Fruit fly (Drosophila melanogaster) whole organism, embryonic: ENCODE results near the gene CG43229.
A peak's percentile ranks its signal among the peaks of the same experiment; 100 is the strongest.

ENCODE experiments used
- Atf3 ChIP-seq: fragments of 200-800 bp; sonication (Bioruptor generic); optimal IDR thresholded peaks from 3 replicates; lab custom pipeline; 2016; ENCODE audit warnings: missing biosample characterization, missing genetic modification characterization
- CG10147 ChIP-seq: fragments of 200-800 bp; sonication (Bioruptor generic); optimal IDR thresholded peaks from 2 replicates; lab custom pipeline; 2019; ENCODE audit warnings: missing biosample characterization, mild to moderate bottlenecking, missing genetic modification characterization, moderate library complexity
- CG10462 ChIP-seq: fragments of 200-800 bp; sonication (Bioruptor generic); optimal IDR thresholded peaks from 2 replicates; lab custom pipeline; 2016; ENCODE audit warnings: missing biosample characterization, missing genetic modification characterization
- CG11504 ChIP-seq: fragments of 200-800 bp; sonication (Bioruptor generic); optimal IDR thresholded peaks from 3 replicates; lab custom pipeline; 2019; ENCODE audit warnings: missing biosample characterization, mild to moderate bottlenecking, missing genetic modification characterization, moderate library complexity
- CG11560 ChIP-seq: fragments of 200-800 bp; sonication (Bioruptor generic); IDR thresholded peaks from 3 replicates; pipeline ENCODE4 v1.3.6; 2022; ENCODE audit warnings: missing biosample characterization, missing genetic modification characterization
- CG12104 ChIP-seq: fragments of 200-800 bp; sonication (Bioruptor generic); optimal IDR thresholded peaks from 3 replicates; lab custom pipeline; 2016; ENCODE audit warnings: missing biosample characterization, missing genetic modification characterization
- CG12659 ChIP-seq: fragments of 200-800 bp; sonication (Bioruptor generic); optimal IDR thresholded peaks from 3 replicates; lab custom pipeline; 2017; ENCODE audit warnings: mild to moderate bottlenecking, missing biosample characterization, missing genetic modification reagents, missing genetic modification characterization
- CG13123 ChIP-seq: fragments of 200-800 bp; sonication (Bioruptor generic); optimal IDR thresholded peaks from 2 replicates; lab custom pipeline; 2016; ENCODE audit warnings: missing biosample characterization, missing genetic modification characterization
- CG13424 ChIP-seq: fragments of 200-800 bp; sonication (Bioruptor generic); optimal IDR thresholded peaks from 2 replicates; lab custom pipeline; 2019; ENCODE audit warnings: missing biosample characterization, mild to moderate bottlenecking, missing genetic modification characterization, moderate library complexity
- CG13624 ChIP-seq: fragments of 200-800 bp; sonication (Bioruptor generic); optimal IDR thresholded peaks from 2 replicates; lab custom pipeline; 2016; ENCODE audit warnings: missing biosample characterization, missing genetic modification characterization
- CG15011 ChIP-seq: fragments of 200-800 bp; sonication (Bioruptor generic); optimal IDR thresholded peaks from 3 replicates; lab custom pipeline; 2018; ENCODE audit warnings: missing biosample characterization, mild to moderate bottlenecking, missing genetic modification characterization
- CG1602 ChIP-seq: fragments of 200-800 bp; sonication (Bioruptor generic); optimal IDR thresholded peaks from 3 replicates; lab custom pipeline; 2016; ENCODE audit warnings: missing biosample characterization, missing genetic modification characterization
- CG16815 ChIP-seq: fragments of 200-800 bp; sonication (Bioruptor generic); optimal IDR thresholded peaks from 3 replicates; lab custom pipeline; 2017; ENCODE audit warnings: missing biosample characterization, mild to moderate bottlenecking, missing genetic modification characterization
- CG17361 ChIP-seq: fragments of 200-800 bp; sonication (Bioruptor generic); IDR thresholded peaks from 3 replicates; pipeline ENCODE4 v1.3.6; 2022; ENCODE audit warnings: missing biosample characterization, missing genetic modification characterization
- CG18011 ChIP-seq: fragments of 200-800 bp; sonication (Bioruptor generic); optimal IDR thresholded peaks from 2 replicates; lab custom pipeline; 2017; ENCODE audit warnings: missing biosample characterization, missing genetic modification characterization, mild to moderate bottlenecking, moderate library complexity, missing genotype
- CG3065 ChIP-seq: fragments of 200-800 bp; sonication (Bioruptor generic); optimal IDR thresholded peaks from 2 replicates; lab custom pipeline; 2016; ENCODE audit warnings: missing biosample characterization, missing genetic modification characterization
- CG31441 ChIP-seq: fragments of 200-800 bp; sonication (Bioruptor generic); IDR thresholded peaks from 2 replicates; pipeline ENCODE4 v1.3.6; 2022; ENCODE audit warnings: missing biosample characterization, missing genetic modification characterization
- CG4854 ChIP-seq: fragments of 200-800 bp; sonication (Bioruptor generic); optimal IDR thresholded peaks from 2 replicates; lab custom pipeline; 2016; ENCODE audit warnings: missing biosample characterization, missing genetic modification characterization, inconsistent platforms
- CG5245 ChIP-seq: fragments of 200-800 bp; sonication (Bioruptor generic); optimal IDR thresholded peaks from 3 replicates; lab custom pipeline; 2016; ENCODE audit warnings: missing biosample characterization, missing genetic modification characterization
- CG8478 ChIP-seq: fragments of >200 bp; optimal IDR thresholded peaks from 2 replicates; lab custom pipeline; 2018
- CG9215 ChIP-seq: fragments of 200-800 bp; sonication (Bioruptor generic); IDR thresholded peaks from 2 replicates; pipeline ENCODE4 v1.3.6; 2022; ENCODE audit warnings: missing biosample characterization, missing genetic modification characterization
- CHES-1-like ChIP-seq: fragments of 200-800 bp; sonication (Bioruptor generic); optimal IDR thresholded peaks from 2 replicates; lab custom pipeline; 2016; ENCODE audit warnings: missing biosample characterization, missing genetic modification characterization
- Camta ChIP-seq: fragments of 200-800 bp; sonication (Bioruptor generic); optimal IDR thresholded peaks from 2 replicates; lab custom pipeline; 2016; ENCODE audit warnings: missing biosample characterization, missing genetic modification characterization
- CrebB ChIP-seq: fragments of 200-800 bp; sonication (Bioruptor generic); optimal IDR thresholded peaks from 3 replicates; lab custom pipeline; 2018; ENCODE audit warnings: missing biosample characterization, mild to moderate bottlenecking, missing genetic modification characterization
- Dll ChIP-seq: fragments of 200-800 bp; sonication (Bioruptor generic); IDR thresholded peaks from 4 replicates; pipeline ENCODE4 v1.3.6; 2022; ENCODE audit warnings: missing biosample characterization, missing genetic modification characterization; ENCODE audit not compliant: partially characterized antibody
- ERR ChIP-seq: fragments of 200-800 bp; sonication (Bioruptor generic); optimal IDR thresholded peaks from 2 replicates; lab custom pipeline; 2016; ENCODE audit warnings: missing biosample characterization, missing genetic modification characterization
- Eip74EF ChIP-seq, 2 experiments: fragments of 200-800 bp in 1 of 2; fragments of >200 bp in 1 of 2; sonication (Bioruptor generic) in 1 of 2; optimal IDR thresholded peaks; 2 replicates each; lab custom pipeline; 2017 to 2019; ENCODE audit warnings: missing biosample characterization in 2 of 2, missing genetic modification characterization in 2 of 2, mild to moderate bottlenecking in 1 of 2, moderate library complexity in 1 of 2
- HHEX ChIP-seq: fragments of 200-800 bp; sonication (Bioruptor generic); optimal IDR thresholded peaks from 3 replicates; lab custom pipeline; 2017; ENCODE audit warnings: missing biosample characterization, mild to moderate bottlenecking, missing genetic modification characterization, missing genetic modification reagents
- Hey ChIP-seq: fragments of 200-800 bp; sonication (Bioruptor generic); optimal IDR thresholded peaks from 3 replicates; lab custom pipeline; 2018; ENCODE audit warnings: missing biosample characterization, mild to moderate bottlenecking, missing genetic modification characterization
- Max ChIP-seq: fragments of 200-800 bp; sonication (Bioruptor generic); optimal IDR thresholded peaks from 2 replicates; lab custom pipeline; 2016; ENCODE audit warnings: missing biosample characterization, mild to moderate bottlenecking, missing genetic modification characterization
- NfI ChIP-seq: fragments of 200-800 bp; sonication (Bioruptor generic); optimal IDR thresholded peaks from 3 replicates; lab custom pipeline; 2018; ENCODE audit warnings: missing biosample characterization, mild to moderate bottlenecking, missing genetic modification characterization, moderate library complexity
- Rx ChIP-seq: fragments of 200-800 bp; sonication (Bioruptor generic); IDR thresholded peaks from 2 replicates; pipeline ENCODE4 v1.3.6; 2022; ENCODE audit warnings: missing biosample characterization, missing genetic modification characterization
- Trl ChIP-seq, 3 experiments: fragments of >200 bp in 2 of 3; fragments of 200-800 bp in 1 of 3; sonication (Bioruptor generic) in 1 of 3; optimal IDR thresholded peaks; 2 replicates in 1 of 3; 3 replicates in 2 of 3; lab custom pipeline; 2016 to 2017; ENCODE audit warnings: missing biosample characterization in 1 of 3, missing genetic modification characterization in 1 of 3
- Xrp1 ChIP-seq: fragments of 200-800 bp; sonication (Bioruptor generic); IDR thresholded peaks from 2 replicates; pipeline ENCODE4 v1.3.6; 2022; ENCODE audit warnings: missing biosample characterization, missing genetic modification characterization
- chinmo ChIP-seq: fragments of 200-800 bp; sonication (Bioruptor generic); IDR thresholded peaks from 4 replicates; pipeline ENCODE4 v1.3.6; 2022; ENCODE audit warnings: missing biosample characterization, missing genetic modification characterization; ENCODE audit not compliant: partially characterized antibody
- corto ChIP-seq: fragments of 200-800 bp; sonication (Bioruptor generic); optimal IDR thresholded peaks from 2 replicates; lab custom pipeline; 2016; ENCODE audit warnings: missing biosample characterization, mild to moderate bottlenecking, missing genetic modification characterization, moderate library complexity
- eve ChIP-seq, 2 experiments: fragments of >200 bp; optimal IDR thresholded peaks; 2 replicates each; lab custom pipeline; 2017; ENCODE audit warnings: missing biosample characterization in 2 of 2, missing genetic modification characterization in 2 of 2
- fd64A ChIP-seq: fragments of 200-800 bp; sonication (Bioruptor generic); optimal IDR thresholded peaks from 3 replicates; lab custom pipeline; 2018; ENCODE audit warnings: missing biosample characterization, mild to moderate bottlenecking, missing genetic modification characterization
- fd96Cb ChIP-seq: fragments of 200-800 bp; sonication (Bioruptor generic); optimal IDR thresholded peaks from 2 replicates; lab custom pipeline; 2018; ENCODE audit warnings: missing biosample characterization, mild to moderate bottlenecking, missing genetic modification characterization, moderate library complexity
- jing ChIP-seq: fragments of 200-800 bp; sonication (Bioruptor generic); optimal IDR thresholded peaks from 2 replicates; lab custom pipeline; 2018; ENCODE audit warnings: missing biosample characterization, mild to moderate bottlenecking, missing genetic modification characterization
- lmd ChIP-seq: fragments of 200-800 bp; sonication (Bioruptor generic); IDR thresholded peaks from 2 replicates; pipeline ENCODE4 v1.3.6; 2022; ENCODE audit warnings: missing biosample characterization, missing genetic modification characterization
- prd ChIP-seq, 3 experiments: fragments of >200 bp in 2 of 3; fragments of 200-800 bp in 1 of 3; sonication (Bioruptor generic) in 1 of 3; optimal IDR thresholded peaks in 2 of 3; IDR thresholded peaks in 1 of 3; 2 replicates in 2 of 3; 3 replicates in 1 of 3; pipeline versions ENCODE4 v1.3.6 to Lab custom; 2017 to 2022; ENCODE audit warnings: missing biosample characterization in 1 of 3, missing genetic modification characterization in 1 of 3
- repo ChIP-seq: fragments of 200-800 bp; sonication (Bioruptor generic); optimal IDR thresholded peaks from 2 replicates; lab custom pipeline; 2016; ENCODE audit warnings: missing biosample characterization, missing genetic modification characterization
- sc ChIP-seq, 3 experiments: fragments of >200 bp in 2 of 3; fragments of 200-800 bp in 1 of 3; sonication (Bioruptor generic) in 1 of 3; optimal IDR thresholded peaks; 2 replicates in 2 of 3; 3 replicates in 1 of 3; lab custom pipeline; 2017; ENCODE audit warnings: mild to moderate bottlenecking in 1 of 3, missing biosample characterization in 1 of 3, missing genetic modification characterization in 1 of 3, missing genetic modification reagents in 1 of 3
- sisA ChIP-seq: fragments of 200-800 bp; sonication (Bioruptor generic); IDR thresholded peaks from 2 replicates; pipeline ENCODE4 v1.3.6; 2022; ENCODE audit warnings: missing biosample characterization, missing genetic modification characterization
- stwl ChIP-seq: fragments of 200-800 bp; sonication (Bioruptor generic); optimal IDR thresholded peaks from 3 replicates; lab custom pipeline; 2018; ENCODE audit warnings: missing biosample characterization, mild to moderate bottlenecking, missing genetic modification characterization, moderate library complexity
- tll ChIP-seq, 2 experiments: fragments of 200-800 bp in 1 of 2; fragments of >200 bp in 1 of 2; sonication (Bioruptor generic) in 1 of 2; optimal IDR thresholded peaks; 2 replicates each; lab custom pipeline; 2017 to 2019; ENCODE audit warnings: missing biosample characterization in 2 of 2, missing genetic modification characterization in 2 of 2, mild to moderate bottlenecking in 1 of 2, moderate library complexity in 1 of 2
- unpg ChIP-seq: fragments of 200-800 bp; sonication (Bioruptor generic); optimal IDR thresholded peaks from 3 replicates; lab custom pipeline; 2018; ENCODE audit warnings: missing biosample characterization, mild to moderate bottlenecking, missing genetic modification characterization, moderate library complexity
- zen2 ChIP-seq: fragments of 200-800 bp; sonication (Bioruptor generic); IDR thresholded peaks from 3 replicates; pipeline ENCODE4 v1.3.6; 2022; ENCODE audit warnings: missing biosample characterization, missing genetic modification characterization; ENCODE audit not compliant: partially characterized antibody

Gene CG43229

dm6 chrX:18125520-18125919 lies 12.8 kb upstream of the CG43229 start (continued):
- TF ChIP-seq fd64A: no peak
- TF ChIP-seq chinmo (GFP tag; lab: Robert Waterston, UW): no peak
- TF ChIP-seq CHES-1-like (GFP tag; lab: Kevin White, UChicago): no peak
- peak; percentile 4 for TF ChIP-seq Max (GFP tag; lab: Kevin White, UChicago)
- TF ChIP-seq Trl (optimal IDR thresholded peaks at IDR 0.05; lab: Kevin White, UChicago): no peak
- no peak for TF ChIP-seq Trl (GFP tag; optimal IDR thresholded peaks at IDR 0.05; lab: Kevin White, UChicago)
- TF ChIP-seq CG11560: no peak
- no peak for TF ChIP-seq Eip74EF (GFP tag; optimal IDR thresholded peaks at IDR 0.05; lab: Kevin White, UChicago)
- no peak for TF ChIP-seq CG12104 (GFP tag; lab: Kevin White, UChicago)
- peak; percentile 24; the same call in 1 of the 2 replicates for TF ChIP-seq lmd
- TF ChIP-seq CrebB (tag; lab: Kevin White, UChicago): no peak
- TF ChIP-seq ERR: no peak
- TF ChIP-seq CG1602 (GFP tag; lab: Kevin White, UChicago): no peak
- peak; percentile 33 for TF ChIP-seq CG10147
- TF ChIP-seq zen2 (GFP tag; lab: Robert Waterston, UW): no peak
- no peak for TF ChIP-seq Rx (GFP tag; lab: Robert Waterston, UW)
- TF ChIP-seq CG12659: peak; percentile 25
- no peak for TF ChIP-seq corto (GFP tag; lab: Kevin White, UChicago)
- TF ChIP-seq CG13123: no peak
- TF ChIP-seq repo (GFP tag; lab: Kevin White, UChicago): no peak
- no peak for TF ChIP-seq CG18011 (GFP tag; lab: Kevin White, UChicago)
- TF ChIP-seq Dll (GFP tag; lab: Robert Waterston, UW): no peak
- no peak for TF ChIP-seq CG3065
- no peak for TF ChIP-seq prd (optimal IDR thresholded peaks at IDR 0.05; lab: Kevin White, UChicago)
- peak; percentile 37; the same call in 2 of the 3 replicates for TF ChIP-seq prd (GFP tag; IDR thresholded peaks at IDR 0.05; lab: Robert Waterston, UW)
- TF ChIP-seq stwl (tag; lab: Kevin White, UChicago): no peak
- no peak for TF ChIP-seq CG13624
- TF ChIP-seq CG11504 (tag; lab: Kevin White, UChicago): no peak
- TF ChIP-seq tll (GFP tag; optimal IDR thresholded peaks at IDR 0.05; lab: Kevin White, UChicago): no peak
- TF ChIP-seq HHEX (GFP tag; lab: Kevin White, UChicago): peak; percentile 25
- TF ChIP-seq CG4854 (GFP tag; lab: Kevin White, UChicago): no peak
- peak; percentile 31 for TF ChIP-seq CG13424 (tag; lab: Kevin White, UChicago)
- TF ChIP-seq sc (optimal IDR thresholded peaks at IDR 0.05; lab: Kevin White, UChicago): no peak
- TF ChIP-seq sc (GFP tag; optimal IDR thresholded peaks at IDR 0.05; lab: Kevin White, UChicago): no peak
- no peak for TF ChIP-seq Camta (GFP tag; lab: Kevin White, UChicago)
- no peak for TF ChIP-seq sisA (GFP tag; lab: Robert Waterston, UW)
- no peak for TF ChIP-seq fd96Cb (tag; lab: Kevin White, UChicago)
- TF ChIP-seq jing (GFP tag; lab: Kevin White, UChicago): no peak
- peak; percentile 13 for TF ChIP-seq NfI
- TF ChIP-seq CG10462: no peak
- TF ChIP-seq CG8478 (lab: Kevin White, UChicago): no peak
- TF ChIP-seq Atf3 (GFP tag; lab: Kevin White, UChicago): no peak
- no peak for TF ChIP-seq CG31441 (GFP tag; lab: Robert Waterston, UW)
- no peak for TF ChIP-seq CG16815 (GFP tag; lab: Kevin White, UChicago)
- TF ChIP-seq CG5245 (GFP tag; lab: Kevin White, UChicago): no peak
- no peak for TF ChIP-seq Hey
- peak; percentile 36 for TF ChIP-seq CG15011 (GFP tag; lab: Kevin White, UChicago)
- TF ChIP-seq CG9215 (GFP tag; lab: Robert Waterston, UW): no peak
- TF ChIP-seq eve (GFP tag; optimal IDR thresholded peaks at IDR 0.05; lab: Kevin White, UChicago): peak in 1 of 2 experiments; percentile 16
- TF ChIP-seq unpg (GFP tag; lab: Kevin White, UChicago): peak; percentile 13
- TF ChIP-seq CG17361 (GFP tag; lab: Robert Waterston, UW): 0 out of 3 replicates have a peak, but pooled peaks have one; percentile 14
- TF ChIP-seq Xrp1 (GFP tag; lab: Robert Waterston, UW): no peak
